Worm (Caenorhabditis elegans): Measurements from ENCODE around the gene sre-10.
A peak's percentile ranks its signal among the peaks of the same experiment; 100 is the strongest.

DNA sequence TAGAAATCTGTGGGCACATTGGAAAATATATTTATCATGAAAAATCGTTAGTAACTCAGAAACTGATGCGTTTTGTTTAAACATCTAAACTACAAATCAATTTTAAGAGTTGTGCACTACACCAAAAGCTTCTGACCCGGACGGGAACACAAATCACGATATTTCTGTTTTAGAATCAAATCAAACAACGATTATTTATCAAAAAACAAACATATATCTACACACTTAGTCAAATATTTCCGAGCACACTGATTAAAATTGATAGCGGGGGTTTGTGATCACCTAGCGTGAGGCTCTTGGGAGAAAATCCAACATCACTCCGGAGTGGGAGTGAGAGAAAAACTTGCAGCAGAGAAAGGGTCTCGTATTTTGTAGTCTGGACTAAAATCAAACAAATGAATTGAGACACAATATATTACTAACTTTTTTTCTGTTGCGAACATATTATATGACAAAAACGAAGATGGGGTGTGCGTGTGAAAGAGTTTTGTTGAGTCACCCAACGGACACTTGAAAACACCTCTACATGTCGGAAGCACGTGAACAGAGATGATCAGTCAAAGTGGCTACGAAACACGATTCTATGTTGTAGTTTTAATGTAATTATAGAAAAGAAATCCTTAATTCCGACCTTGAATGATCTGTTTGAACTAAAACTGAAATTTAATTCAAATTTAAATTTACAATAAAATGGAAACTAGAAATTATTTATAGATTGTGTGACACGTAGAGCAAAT is 36.9 kb upstream of the sre-10 start:
- TF ChIP-seq ceh-9 (tag; optimal IDR thresholded peaks at IDR 0.05): no peak
- no peak for TF ChIP-seq R02D3.7 (tag; optimal IDR thresholded peaks at IDR 0.05)
- no peak for TF ChIP-seq nhr-43 (tag; optimal IDR thresholded peaks at IDR 0.05; ENCODE audit: poor library complexity, severe bottlenecking)
- no peak for TF ChIP-seq nhr-77 (tag; optimal IDR thresholded peaks at IDR 0.05)
- no peak for TF ChIP-seq nhr-76 (tag; optimal IDR thresholded peaks at IDR 0.05)
- no peak for TF ChIP-seq nhr-25 (tag; optimal IDR thresholded peaks at IDR 0.05)
- peak; percentile 74 for TF ChIP-seq elt-2 (tag; optimal IDR thresholded peaks at IDR 0.05)

Measured in whole organism, L3 larva.